Fruit fly (Drosophila melanogaster): ENCODE results near the gene CG14803.

DNA sequence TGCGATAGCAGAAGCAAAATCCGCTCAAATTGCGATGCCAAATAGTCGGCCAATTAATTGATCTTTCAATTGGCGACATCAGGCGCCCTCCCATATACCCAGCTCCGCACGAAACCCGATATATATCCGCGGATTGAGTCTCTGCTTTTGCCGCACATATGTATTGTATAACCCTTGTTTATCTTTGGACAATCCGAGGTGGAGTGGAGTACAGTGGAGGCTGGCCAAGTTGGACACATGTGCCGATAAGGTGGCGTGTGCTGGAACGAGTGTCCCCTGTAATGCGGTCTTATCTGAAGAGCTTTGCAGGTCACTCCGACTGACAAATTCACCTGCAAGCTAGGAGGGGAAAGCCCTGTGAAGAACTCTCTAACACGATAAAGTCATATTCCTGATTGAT lies 40.9 kb downstream of the CG14803 start:
- TF ChIP-seq CG8478 (optimal IDR thresholded peaks at IDR 0.05): no peak
- TF ChIP-seq CTCF (optimal IDR thresholded peaks at IDR 0.05): no peak
